Fruit fly (Drosophila melanogaster): ENCODE data around the gene CkIIalpha-i1.

The CkIIalpha-i1 gene

dm6 chr3L:15815353-15816142, 1.2 kb upstream of the CkIIalpha-i1 start (continued):
- peak; percentile 45 for TF ChIP-seq cato (GFP tag; optimal IDR thresholded peaks at IDR 0.05; ENCODE audit: borderline replicate concordance)
- no peak for TF ChIP-seq gt (GFP tag; IDR thresholded peaks at IDR 0.05)
- TF ChIP-seq E2f2 (GFP tag; IDR thresholded peaks at IDR 0.05), result peak; percentile 49; the same call in 1 of the 2 replicates
- no peak for TF ChIP-seq mld (GFP tag; IDR thresholded peaks at IDR 0.05; ENCODE audit: partially characterized antibody)
- no peak for TF ChIP-seq tll (GFP tag; optimal IDR thresholded peaks at IDR 0.05)
- no peak for TF ChIP-seq CG10274 (GFP tag; optimal IDR thresholded peaks at IDR 0.05)
- TF ChIP-seq ERR (GFP tag; optimal IDR thresholded peaks at IDR 0.05), result peak; percentile 0
- peak; percentile 79 for TF ChIP-seq CG11504 (tag; optimal IDR thresholded peaks at IDR 0.05)
- 0 out of 3 replicates have a peak, but pooled peaks have one; percentile 5 for TF ChIP-seq ase (GFP tag; IDR thresholded peaks at IDR 0.05)
- TF ChIP-seq HLH3B (GFP tag; IDR thresholded peaks at IDR 0.05), result peak; percentile 52; the same call in 1 of the 2 replicates
- TF ChIP-seq CG30020 (tag; optimal IDR thresholded peaks at IDR 0.05), result no peak
- TF ChIP-seq Meics (GFP tag; optimal IDR thresholded peaks at IDR 0.05), result peak; percentile 80
- peak; percentile 88 for TF ChIP-seq CG7556 (GFP tag; optimal IDR thresholded peaks at IDR 0.05)
- TF ChIP-seq Usf (GFP tag; optimal IDR thresholded peaks at IDR 0.05), result peak; percentile 33
- no peak for TF ChIP-seq usp (GFP tag; optimal IDR thresholded peaks at IDR 0.05)
- TF ChIP-seq jing (GFP tag; optimal IDR thresholded peaks at IDR 0.05), result peak; percentile 16
- peak; percentile 61 for TF ChIP-seq Fer3 (tag; optimal IDR thresholded peaks at IDR 0.05)
- TF ChIP-seq CG1602 (GFP tag; optimal IDR thresholded peaks at IDR 0.05), result peak; percentile 60
- TF ChIP-seq chn (GFP tag; optimal IDR thresholded peaks at IDR 0.05), result peak; percentile 6
- TF ChIP-seq nom (GFP tag; optimal IDR thresholded peaks at IDR 0.05), result peak; percentile 66
- TF ChIP-seq Abd-B (GFP tag; optimal IDR thresholded peaks at IDR 0.05), result no peak
- TF ChIP-seq CG33213 (GFP tag; optimal IDR thresholded peaks at IDR 0.05), result no peak
- TF ChIP-seq CG6689 (GFP tag; IDR thresholded peaks at IDR 0.05), result no peak; the same call in 1 of the 2 replicates
- peak; percentile 69 for TF ChIP-seq CG6813 (GFP tag; optimal IDR thresholded peaks at IDR 0.05)
- peak; percentile 80 for TF ChIP-seq tio (GFP tag; optimal IDR thresholded peaks at IDR 0.05)
- peak; percentile 59 for TF ChIP-seq CG11398 (GFP tag; optimal IDR thresholded peaks at IDR 0.05)
- peak; percentile 96 for TF ChIP-seq cg (GFP tag; optimal IDR thresholded peaks at IDR 0.05)
- peak; percentile 85 for TF ChIP-seq Drgx (GFP tag; IDR thresholded peaks at IDR 0.05)
- no peak for TF ChIP-seq CG7271 (tag; optimal IDR thresholded peaks at IDR 0.05)
- peak; percentile 82 for TF ChIP-seq CG2712 (tag; optimal IDR thresholded peaks at IDR 0.05)
- TF ChIP-seq Trl (optimal IDR thresholded peaks at IDR 0.05), result peak; percentile 86 to 93
- peak; percentile 58 for TF ChIP-seq Trl (GFP tag; optimal IDR thresholded peaks at IDR 0.05)
- TF ChIP-seq Dek (tag; optimal IDR thresholded peaks at IDR 0.05), result peak; percentile 67
- peak; percentile 73 for TF ChIP-seq bcd (GFP tag; optimal IDR thresholded peaks at IDR 0.05)
- no peak for TF ChIP-seq CG2889 (GFP tag; IDR thresholded peaks at IDR 0.05)
- no peak for TF ChIP-seq Nf-YA (GFP tag; IDR thresholded peaks at IDR 0.05)
- TF ChIP-seq CG14441 (GFP tag; IDR thresholded peaks at IDR 0.05), result 0 out of 2 replicates have a peak, but pooled peaks have one; percentile 48
- no peak for TF ChIP-seq CG17912 (GFP tag; optimal IDR thresholded peaks at IDR 0.05)
- TF ChIP-seq CG10267 (tag; optimal IDR thresholded peaks at IDR 0.05), result peak; percentile 74
- TF ChIP-seq stc (GFP tag; IDR thresholded peaks at IDR 0.05), result peak; percentile 65
- TF ChIP-seq CG12744 (GFP tag; optimal IDR thresholded peaks at IDR 0.05), result peak; percentile 34
- TF ChIP-seq so (GFP tag; IDR thresholded peaks at IDR 0.05), result 0 out of 3 replicates have a peak, but pooled peaks have one; percentile 63
- TF ChIP-seq pum (GFP tag; optimal IDR thresholded peaks at IDR 0.05), result peak; percentile 37
- TF ChIP-seq Sry-δ (GFP tag; optimal IDR thresholded peaks at IDR 0.05), result no peak
- no peak for TF ChIP-seq hth (optimal IDR thresholded peaks at IDR 0.05)
- no peak for TF ChIP-seq Poxn (GFP tag; IDR thresholded peaks at IDR 0.05)
- TF ChIP-seq CG10431 (GFP tag; optimal IDR thresholded peaks at IDR 0.05), result peak; percentile 17
- no peak for TF ChIP-seq CG42726 (GFP tag; IDR thresholded peaks at IDR 0.05; ENCODE audit: partially characterized antibody)
- peak; percentile 12; the same call in 1 of the 2 replicates for TF ChIP-seq sim (GFP tag; IDR thresholded peaks at IDR 0.05)
